Fruit fly (Drosophila melanogaster): ENCODE measurements around the gene CG4896.

- TF ChIP-seq Mnt (GFP tag; optimal IDR thresholded peaks at IDR 0.05) (no peak), CG12768 (GFP tag; optimal IDR thresholded peaks at IDR 0.05) (no peak), Hr96 (GFP tag; optimal IDR thresholded peaks at IDR 0.05) (no peak), CG5204 (GFP tag; optimal IDR thresholded peaks at IDR 0.05) (no peak), CG1620 (GFP tag; optimal IDR thresholded peaks at IDR 0.05) (no peak)
These were observed 21.7 kb downstream of the CG4896 start, which contains the start of the genes CG5139 and CG43348 for dm6 chr2L:1199166-1199565.
